Fruit fly (Drosophila melanogaster) whole organism, pupa: ENCODE measurements around the gene CG13045.

Source experiments
- CG32121 ChIP-seq: fragments of 200-800 bp; sonication (Bioruptor generic); IDR thresholded peaks from 2 replicates; pipeline ENCODE4 v1.3.6; 2022; ENCODE audit warnings: missing biosample characterization, missing genetic modification characterization
- CG34367 ChIP-seq: fragments of 200-800 bp; sonication (Bioruptor generic); optimal IDR thresholded peaks from 2 replicates; lab custom pipeline; 2018; ENCODE audit warnings: missing biosample characterization, mild to moderate bottlenecking, missing genetic modification characterization
- CG4496 ChIP-seq: fragments of 200-800 bp; sonication (Bioruptor generic); IDR thresholded peaks from 3 replicates; pipeline ENCODE4 v1.3.6; 2022; ENCODE audit warnings: missing biosample characterization, missing genetic modification characterization
- CG9948 ChIP-seq: fragments of 200-800 bp; sonication (Bioruptor generic); optimal IDR thresholded peaks from 2 replicates; lab custom pipeline; 2018; ENCODE audit warnings: missing biosample characterization, mild to moderate bottlenecking, missing genetic modification characterization, moderate library complexity
- EcR ChIP-seq: fragments of 200-800 bp; sonication (Bioruptor generic); optimal IDR thresholded peaks from 3 replicates; lab custom pipeline; 2019; ENCODE audit warnings: missing biosample characterization, missing genetic modification characterization, mild to moderate bottlenecking, moderate library complexity, missing genetic modification reagents
- Pif1B ChIP-seq: fragments of 200-800 bp; sonication (Bioruptor generic); optimal IDR thresholded peaks from 3 replicates; lab custom pipeline; 2016; ENCODE audit warnings: missing biosample characterization, missing genetic modification characterization

- TF ChIP-seq CG4496 (GFP tag; lab: Robert Waterston, UW) (no peak), CG34367 (tag; lab: Kevin White, UChicago) (no peak), CG32121 (GFP tag; lab: Robert Waterston, UW) (no peak), CG9948 (tag; lab: Kevin White, UChicago) (no peak), Pif1B (GFP tag; lab: Kevin White, UChicago) (no peak), EcR (GFP tag; lab: Kevin White, UChicago) (peak; percentile 13)
Observed at dm6 chr3L:16272338-16272959, 18.3 kb downstream of the CG13045 start, which contains the start of gene CG13066.
